Fruit fly (Drosophila melanogaster) whole organism, embryonic: ENCODE data around the gene CG5861.

Experiments
- CG10209 ChIP-seq: fragments of 200-800 bp; sonication (Bioruptor generic); optimal IDR thresholded peaks from 3 replicates; lab custom pipeline; 2017; ENCODE audit warnings: missing biosample characterization, mild to moderate bottlenecking, missing genetic modification characterization, missing genetic modification reagents
- CG11560 ChIP-seq: fragments of 200-800 bp; sonication (Bioruptor generic); IDR thresholded peaks from 3 replicates; pipeline ENCODE4 v1.3.6; 2022; ENCODE audit warnings: missing biosample characterization, missing genetic modification characterization
- CG11695 ChIP-seq: fragments of 200-800 bp; sonication (Bioruptor generic); IDR thresholded peaks from 3 replicates; pipeline ENCODE4 v1.3.6; 2022; ENCODE audit warnings: missing biosample characterization, missing genetic modification characterization
- CG11696 ChIP-seq: fragments of 200-800 bp; sonication (Bioruptor generic); IDR thresholded peaks from 2 replicates; pipeline ENCODE4 v1.3.6; 2022; ENCODE audit warnings: missing biosample characterization, missing genetic modification characterization
- CG1233 ChIP-seq: fragments of 200-800 bp; sonication (Bioruptor generic); optimal IDR thresholded peaks from 4 replicates; lab custom pipeline; 2018; ENCODE audit warnings: missing biosample characterization, mild to moderate bottlenecking, missing genetic modification characterization
- CG12659 ChIP-seq: fragments of 200-800 bp; sonication (Bioruptor generic); optimal IDR thresholded peaks from 3 replicates; lab custom pipeline; 2017; ENCODE audit warnings: mild to moderate bottlenecking, missing biosample characterization, missing genetic modification reagents, missing genetic modification characterization
- CG12769 ChIP-seq: fragments of 200-800 bp; sonication (Bioruptor generic); optimal IDR thresholded peaks from 2 replicates; lab custom pipeline; 2019; ENCODE audit warnings: missing biosample characterization, mild to moderate bottlenecking, missing genetic modification characterization, moderate library complexity
- CG14710 ChIP-seq: fragments of 200-800 bp; sonication (Bioruptor generic); optimal IDR thresholded peaks from 3 replicates; lab custom pipeline; 2019; ENCODE audit warnings: missing biosample characterization, mild to moderate bottlenecking, missing genetic modification characterization, moderate library complexity
- CG14965 ChIP-seq: fragments of 200-800 bp; sonication (Bioruptor generic); optimal IDR thresholded peaks from 2 replicates; lab custom pipeline; 2016; ENCODE audit warnings: missing biosample characterization, missing genetic modification characterization, borderline replicate concordance
- CG15479 ChIP-seq: fragments of 200-800 bp; sonication (Bioruptor generic); optimal IDR thresholded peaks from 3 replicates; lab custom pipeline; 2019; ENCODE audit warnings: missing biosample characterization, mild to moderate bottlenecking, missing genetic modification characterization, moderate library complexity
- CG17328 ChIP-seq: fragments of 200-800 bp; sonication (Bioruptor generic); IDR thresholded peaks from 2 replicates; pipeline ENCODE4 v1.3.6; 2022; ENCODE audit warnings: missing biosample characterization, missing genetic modification characterization
- CG17359 ChIP-seq: fragments of 200-800 bp; sonication (Bioruptor generic); optimal IDR thresholded peaks from 3 replicates; lab custom pipeline; 2018; ENCODE audit warnings: missing biosample characterization, mild to moderate bottlenecking, missing genetic modification characterization, moderate library complexity
- CG17385 ChIP-seq: fragments of 200-800 bp; sonication (Bioruptor generic); optimal IDR thresholded peaks from 3 replicates; lab custom pipeline; 2018; ENCODE audit warnings: missing biosample characterization, mild to moderate bottlenecking, missing genetic modification characterization
- CG18011 ChIP-seq: fragments of 200-800 bp; sonication (Bioruptor generic); optimal IDR thresholded peaks from 2 replicates; lab custom pipeline; 2017; ENCODE audit warnings: missing biosample characterization, missing genetic modification characterization, mild to moderate bottlenecking, moderate library complexity, missing genotype
- CG2116 ChIP-seq: fragments of 200-800 bp; sonication (Bioruptor generic); optimal IDR thresholded peaks from 3 replicates; lab custom pipeline; 2018; ENCODE audit warnings: missing biosample characterization, mild to moderate bottlenecking, missing genetic modification characterization
- CG32767 ChIP-seq: fragments of 200-800 bp; sonication (Bioruptor generic); IDR thresholded peaks from 2 replicates; pipeline ENCODE4 v1.3.6; 2022; ENCODE audit warnings: missing biosample characterization, missing genetic modification characterization
- CG3726 ChIP-seq: fragments of 200-800 bp; sonication (Bioruptor generic); IDR thresholded peaks from 3 replicates; pipeline ENCODE4, ENCODE4 v1.3.6; 2022; ENCODE audit warnings: missing biosample characterization, missing genetic modification characterization
- CG4404 ChIP-seq: fragments of 200-800 bp; sonication (Bioruptor generic); IDR thresholded peaks from 2 replicates; pipeline ENCODE4 v1.3.6; 2022; ENCODE audit warnings: missing biosample characterization, missing genetic modification characterization
- CG7271 ChIP-seq: fragments of 200-800 bp; sonication (Bioruptor generic); optimal IDR thresholded peaks from 2 replicates; lab custom pipeline; 2018; ENCODE audit warnings: missing biosample characterization, mild to moderate bottlenecking, missing genetic modification characterization, moderate library complexity
- CG7745 ChIP-seq: fragments of 200-800 bp; sonication (Bioruptor generic); optimal IDR thresholded peaks from 2 replicates; lab custom pipeline; 2018; ENCODE audit warnings: missing biosample characterization, mild to moderate bottlenecking, missing genetic modification characterization, moderate library complexity
- CG8089 ChIP-seq: fragments of 200-800 bp; sonication (Bioruptor generic); optimal IDR thresholded peaks from 3 replicates; lab custom pipeline; 2016; ENCODE audit warnings: missing biosample characterization, missing genetic modification characterization
- CG8359 ChIP-seq: fragments of 200-800 bp; sonication (Bioruptor generic); optimal IDR thresholded peaks from 2 replicates; lab custom pipeline; 2017; ENCODE audit warnings: missing biosample characterization, mild to moderate bottlenecking, missing genetic modification characterization, borderline replicate concordance
- CG8944 ChIP-seq: fragments of 200-800 bp; sonication (Bioruptor generic); optimal IDR thresholded peaks from 3 replicates; lab custom pipeline; 2016; ENCODE audit warnings: missing biosample characterization, missing genetic modification characterization
- Chrac-16 ChIP-seq: fragments of 200-800 bp; sonication (Bioruptor generic); optimal IDR thresholded peaks from 3 replicates; lab custom pipeline; 2016; ENCODE audit warnings: missing biosample characterization, missing genetic modification characterization
- CkIIα-i1 ChIP-seq: fragments of 200-800 bp; sonication (Bioruptor generic); IDR thresholded peaks from 2 replicates; pipeline ENCODE4 v1.3.6; 2022; ENCODE audit warnings: missing biosample characterization, missing genetic modification characterization
- Dip3 ChIP-seq: fragments of 200-800 bp; sonication (Bioruptor generic); optimal IDR thresholded peaks from 3 replicates; lab custom pipeline; 2016; ENCODE audit warnings: missing biosample characterization, missing genetic modification characterization
- HLH54F ChIP-seq: fragments of 200-800 bp; sonication (Bioruptor generic); optimal IDR thresholded peaks from 3 replicates; lab custom pipeline; 2016; ENCODE audit warnings: missing biosample characterization, missing genetic modification characterization
- Kr ChIP-seq: fragments of 200-800 bp; sonication (Bioruptor generic); optimal IDR thresholded peaks from 2 replicates; lab custom pipeline; 2017; ENCODE audit warnings: missing biosample characterization, mild to moderate bottlenecking, missing genetic modification characterization
- MBD-R2 ChIP-seq: fragments of 200-800 bp; sonication (Bioruptor generic); IDR thresholded peaks from 2 replicates; pipeline ENCODE4 v1.3.6; 2022; ENCODE audit warnings: missing biosample characterization, missing genetic modification characterization
- Nf-YB ChIP-seq: fragments of 200-800 bp; sonication (Bioruptor generic); optimal IDR thresholded peaks from 3 replicates; lab custom pipeline; 2019; ENCODE audit warnings: missing biosample characterization, mild to moderate bottlenecking, missing genetic modification characterization, moderate library complexity
- Side ChIP-seq: fragments of 200-800 bp; sonication (Bioruptor generic); optimal IDR thresholded peaks from 2 replicates; lab custom pipeline; 2016; ENCODE audit warnings: missing biosample characterization, missing genetic modification characterization
- Spps ChIP-seq: fragments of 200-800 bp; sonication (Bioruptor generic); optimal IDR thresholded peaks from 2 replicates; lab custom pipeline; 2018; ENCODE audit warnings: missing biosample characterization, mild to moderate bottlenecking, missing genetic modification characterization
- YL-1 ChIP-seq: fragments of 200-800 bp; sonication (Bioruptor generic); optimal IDR thresholded peaks from 3 replicates; lab custom pipeline; 2017; ENCODE audit warnings: missing biosample characterization, mild to moderate bottlenecking, missing genetic modification characterization
- ac ChIP-seq: fragments of 200-800 bp; sonication (Bioruptor generic); optimal IDR thresholded peaks from 3 replicates; lab custom pipeline; 2017; ENCODE audit warnings: missing biosample characterization, mild to moderate bottlenecking, missing genetic modification characterization
- ara ChIP-seq: fragments of 200-800 bp; sonication (Bioruptor generic); IDR thresholded peaks from 2 replicates; pipeline ENCODE4 v1.3.6; 2022; ENCODE audit warnings: missing biosample characterization, missing genetic modification characterization
- br ChIP-seq: fragments of >200 bp; optimal IDR thresholded peaks from 2 replicates; lab custom pipeline; 2017
- caup ChIP-seq: fragments of 200-800 bp; sonication (Bioruptor generic); optimal IDR thresholded peaks from 3 replicates; lab custom pipeline; 2017; ENCODE audit warnings: missing biosample characterization, mild to moderate bottlenecking, missing genetic modification characterization, moderate library complexity; ENCODE audit not compliant: severe bottlenecking
- chn ChIP-seq: fragments of 200-800 bp; sonication (Bioruptor generic); optimal IDR thresholded peaks from 2 replicates; lab custom pipeline; 2016; ENCODE audit warnings: missing biosample characterization, missing genetic modification characterization
- da ChIP-seq: fragments of 200-800 bp; sonication (Bioruptor generic); optimal IDR thresholded peaks from 2 replicates; lab custom pipeline; 2016; ENCODE audit warnings: missing biosample characterization, missing genetic modification characterization
- danr ChIP-seq: fragments of 200-800 bp; sonication (Bioruptor generic); IDR thresholded peaks from 2 replicates; pipeline ENCODE4 v1.3.6; 2022; ENCODE audit warnings: missing biosample characterization, missing genetic modification characterization
- gcm2 ChIP-seq: fragments of 200-800 bp; sonication (Bioruptor generic); optimal IDR thresholded peaks from 2 replicates; lab custom pipeline; 2016; ENCODE audit warnings: missing biosample characterization, missing genetic modification characterization
- nerfin-1 ChIP-seq: fragments of 200-800 bp; sonication (Bioruptor generic); optimal IDR thresholded peaks from 3 replicates; lab custom pipeline; 2019; ENCODE audit warnings: missing biosample characterization, mild to moderate bottlenecking, missing genetic modification characterization, moderate library complexity
- pb ChIP-seq: fragments of 200-800 bp; sonication (Bioruptor generic); optimal IDR thresholded peaks from 3 replicates; lab custom pipeline; 2016; ENCODE audit warnings: missing biosample characterization, missing genetic modification characterization
- slp2 ChIP-seq: fragments of 200-800 bp; sonication (Bioruptor generic); optimal IDR thresholded peaks from 2 replicates; lab custom pipeline; 2016; ENCODE audit warnings: missing biosample characterization, missing genetic modification characterization
- sr ChIP-seq: fragments of 200-800 bp; sonication (Bioruptor generic); IDR thresholded peaks from 3 replicates; pipeline ENCODE4 v1.3.6; 2022; ENCODE audit warnings: missing biosample characterization, missing genetic modification characterization
- toy ChIP-seq: fragments of 200-800 bp; sonication (Bioruptor generic); IDR thresholded peaks from 2 replicates; pipeline ENCODE4 v1.3.6; 2022; ENCODE audit warnings: missing biosample characterization, missing genetic modification characterization
- wek ChIP-seq: fragments of 200-800 bp; sonication (Bioruptor generic); optimal IDR thresholded peaks from 3 replicates; lab custom pipeline; 2018; ENCODE audit warnings: missing biosample characterization, mild to moderate bottlenecking, missing genetic modification characterization, moderate library complexity
- z ChIP-seq: fragments of 200-800 bp; sonication (Bioruptor generic); IDR thresholded peaks from 3 replicates; pipeline ENCODE4 v1.3.6; 2022; ENCODE audit warnings: missing biosample characterization, missing genetic modification characterization
- zfh1 ChIP-seq: fragments of 200-800 bp; sonication (Bioruptor generic); IDR thresholded peaks from 3 replicates; pipeline ENCODE4 v1.3.6; 2022; ENCODE audit warnings: missing biosample characterization, missing genetic modification characterization

The CG5861 gene

dm6 chr2L:16284306-16285299 is 22.5 kb downstream of the CG5861 start (continued):
- TF ChIP-seq chn (no peak), gcm2 (GFP tag; lab: Kevin White, UChicago) (peak; percentile 47), CG10209 (GFP tag; lab: Kevin White, UChicago) (peak; percentile 25), sr (GFP tag; lab: Robert Waterston, UW) (no peak), Nf-YB (GFP tag; lab: Kevin White, UChicago) (peak; percentile 18), Spps (tag; lab: Kevin White, UChicago) (no peak), Side (GFP tag; lab: Kevin White, UChicago) (peak; percentile 63), CG7745 (tag; lab: Kevin White, UChicago) (no peak), CG17359 (tag; lab: Kevin White, UChicago) (peak; percentile 54), CG1233 (GFP tag; lab: Kevin White, UChicago) (no peak), HLH54F (peak; percentile 48), CG32767 (GFP tag; lab: Robert Waterston, UW) (no peak), z (GFP tag; lab: Robert Waterston, UW) (no peak), nerfin-1 (tag; lab: Kevin White, UChicago) (peak; percentile 75), CkIIα-i1 (GFP tag; lab: Robert Waterston, UW) (no peak), CG14965 (GFP tag; lab: Kevin White, UChicago) (no peak), CG8359 (GFP tag; lab: Kevin White, UChicago) (no peak), CG17328 (GFP tag; lab: Robert Waterston, UW) (no peak), CG14710 (tag; lab: Kevin White, UChicago) (no peak), CG3726 (GFP tag; lab: Robert Waterston, UW) (no peak), caup (GFP tag; lab: Kevin White, UChicago) (peak; percentile 35), CG15479 (GFP tag; lab: Kevin White, UChicago) (no peak), CG18011 (peak; percentile 32), CG11695 (GFP tag; lab: Robert Waterston, UW) (no peak), pb (GFP tag; lab: Kevin White, UChicago) (no peak), toy (GFP tag; lab: Robert Waterston, UW) (no peak), CG4404 (GFP tag; lab: Robert Waterston, UW) (no peak), CG8944 (GFP tag; lab: Kevin White, UChicago) (no peak), Kr (peak; percentile 96), CG2116 (peak; percentile 20), Chrac-16 (peak; percentile 33), YL-1 (GFP tag; lab: Kevin White, UChicago) (no peak), CG17385 (GFP tag; lab: Kevin White, UChicago) (peak; percentile 27), wek (GFP tag; lab: Kevin White, UChicago) (peak; percentile 69), da (GFP tag; lab: Kevin White, UChicago) (no peak), CG12769 (tag; lab: Kevin White, UChicago) (peak; percentile 79), ara (GFP tag; lab: Robert Waterston, UW) (no peak), Dip3 (GFP tag; lab: Kevin White, UChicago) (peak; percentile 49), CG11560 (tag; lab: Robert Waterston, UW) (no peak), CG7271 (tag; lab: Kevin White, UChicago) (no peak), br (lab: Kevin White, UChicago) (no peak), danr (no peak), ac (GFP tag; lab: Kevin White, UChicago) (peak; percentile 9), zfh1 (GFP tag; lab: Robert Waterston, UW) (no peak), CG12659 (GFP tag; lab: Kevin White, UChicago) (peak; percentile 47), MBD-R2 (GFP tag; lab: Robert Waterston, UW) (no peak), slp2 (peak; percentile 18), CG8089 (peak; percentile 13), CG11696 (GFP tag; lab: Robert Waterston, UW) (no peak)
